Fruit fly (Drosophila melanogaster) S2 (cell line): Measurements from ENCODE around the gene TfIIEbeta.

Source experiments
- CG8478 ChIP-seq: fragments of >200 bp; optimal IDR thresholded peaks from 2 replicates; lab custom pipeline; 2018
- CTCF ChIP-seq, 2 experiments: fragments of >200 bp; optimal IDR thresholded peaks; 2 replicates each; lab custom pipeline; 2018

Gene TfIIEbeta

DNA sequence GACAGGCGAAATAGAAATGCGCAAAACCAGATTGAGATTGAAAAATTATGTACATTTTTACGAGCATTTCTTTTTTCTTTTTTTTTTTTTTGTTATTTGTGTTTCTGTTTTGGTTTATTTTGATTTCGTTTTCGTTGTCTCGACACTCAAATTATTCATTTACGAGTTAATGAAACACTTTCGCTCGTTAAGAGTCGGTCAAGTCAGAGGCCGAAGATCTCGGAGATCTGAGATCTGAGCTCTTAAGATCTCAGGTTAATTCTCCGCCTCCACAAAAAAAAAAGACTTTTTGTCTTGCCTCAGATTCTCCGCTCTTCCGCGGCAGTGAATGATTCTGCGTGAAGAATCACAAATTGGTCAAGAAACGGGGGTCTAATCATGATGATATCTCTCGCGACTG, 21.0 kb upstream of the TfIIEbeta start:
- TF ChIP-seq CG8478 (lab: Kevin White, UChicago), result no peak
- no peak for TF ChIP-seq CTCF (optimal IDR thresholded peaks at IDR 0.05; lab: Kevin White, UChicago)

DNA sequence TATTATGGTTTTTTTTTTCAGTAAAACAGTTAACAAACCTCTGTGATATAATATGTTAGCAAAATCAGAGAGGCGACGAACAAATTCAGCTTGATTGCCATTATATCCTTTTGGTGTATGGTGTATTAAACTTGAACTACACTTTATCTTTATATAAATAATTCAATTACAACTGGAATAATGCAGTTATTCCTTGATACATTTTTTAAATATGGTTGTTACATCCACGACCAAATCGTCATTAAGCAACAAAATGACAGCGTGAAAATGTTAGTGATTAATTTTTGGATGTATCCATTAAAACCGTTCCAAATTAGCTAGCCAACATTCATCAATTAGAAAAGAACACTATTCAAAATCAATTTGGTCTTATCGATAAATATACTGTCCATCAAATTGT, 19.4 kb upstream of the TfIIEbeta start, which contains the start of gene CG33764:
Gene CG33764 (minus strand): TSS at position 101 of the 400 bp plus-strand sequence.
- no peak for TF ChIP-seq CG8478 (lab: Kevin White, UChicago)
- TF ChIP-seq CTCF (optimal IDR thresholded peaks at IDR 0.05; lab: Kevin White, UChicago), result no peak

DNA sequence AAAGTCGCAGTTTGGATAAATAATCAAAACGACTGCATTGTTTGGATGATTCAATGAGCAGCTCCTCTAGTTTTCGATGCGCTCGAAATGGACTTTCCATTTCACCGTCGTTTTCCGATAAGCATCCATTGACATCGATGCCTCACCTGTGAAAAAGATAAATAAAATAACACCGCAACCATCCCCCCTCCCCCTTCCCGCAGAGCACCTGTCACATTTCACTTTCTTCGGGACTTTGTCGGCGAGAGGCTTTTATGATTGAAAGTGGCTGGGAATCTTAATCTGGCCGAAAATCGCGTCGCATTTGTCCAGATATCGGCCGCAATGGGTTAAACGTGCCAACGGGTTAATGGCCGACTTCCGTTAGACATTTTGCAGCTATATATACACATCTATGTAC, 17.6 kb upstream of the TfIIEbeta start:
- TF ChIP-seq CTCF (optimal IDR thresholded peaks at IDR 0.05; lab: Kevin White, UChicago) (no peak), CG8478 (lab: Kevin White, UChicago) (no peak)

DNA sequence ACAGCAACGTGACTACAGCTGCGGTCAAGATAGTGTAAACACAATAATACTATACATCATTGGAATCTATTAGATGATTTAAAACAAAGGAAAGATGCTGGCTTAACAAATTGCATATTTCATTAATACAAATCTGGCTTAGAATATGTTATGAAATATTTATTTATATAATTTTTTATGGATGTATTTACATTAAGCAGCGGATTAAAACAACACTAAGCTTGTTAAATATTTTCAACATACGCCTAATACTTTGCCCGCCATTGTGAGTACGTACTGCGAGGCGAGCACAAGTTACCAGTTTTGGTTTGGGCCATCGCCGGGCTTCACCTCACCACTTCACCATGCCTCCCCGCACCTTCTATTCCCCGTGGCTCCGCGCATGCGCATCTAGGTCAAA, 16.9 kb upstream of the TfIIEbeta start:
- no peak for TF ChIP-seq CG8478 (lab: Kevin White, UChicago)
- no peak for TF ChIP-seq CTCF (optimal IDR thresholded peaks at IDR 0.05; lab: Kevin White, UChicago)

DNA sequence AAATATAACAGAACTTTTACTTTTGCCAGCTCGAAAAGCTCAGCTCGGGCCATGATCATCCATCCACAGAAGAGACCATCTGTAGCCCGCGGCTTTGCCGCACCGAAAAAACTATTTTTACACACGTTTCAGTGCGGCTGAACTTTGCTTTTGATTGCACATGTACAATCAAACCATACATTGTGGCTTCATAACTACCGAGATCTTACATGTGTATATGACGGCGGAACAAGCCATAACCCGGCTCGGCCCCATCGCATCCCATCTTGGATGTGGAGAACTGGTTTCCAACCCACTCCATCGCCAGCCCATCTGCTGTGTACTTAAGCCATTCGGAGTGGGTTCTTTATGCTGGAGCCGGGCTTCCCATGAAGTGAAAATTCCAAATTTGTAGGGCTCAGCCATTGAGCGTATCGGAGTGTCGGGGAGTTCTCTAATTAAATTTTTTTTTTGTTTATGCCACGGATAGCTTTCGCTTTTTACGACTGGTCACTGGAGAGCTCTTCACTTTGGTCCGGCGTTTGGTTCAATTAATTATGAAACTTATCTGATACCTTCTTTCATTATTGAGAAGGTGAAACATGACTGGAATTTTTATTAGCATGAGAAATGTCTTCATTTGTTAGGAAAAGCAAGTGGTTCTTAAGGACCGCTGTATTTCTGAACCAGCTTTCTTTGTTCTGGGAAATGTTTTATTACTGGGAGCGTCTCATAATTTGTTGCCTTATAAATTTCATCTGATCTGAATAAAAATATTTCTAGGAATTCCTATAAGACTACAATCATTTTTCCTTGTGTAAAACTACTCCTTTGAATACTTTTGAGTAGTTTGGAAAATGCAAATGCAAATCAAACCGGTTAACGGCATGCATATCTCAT, 15.7 kb upstream of the TfIIEbeta start:
- TF ChIP-seq CTCF (optimal IDR thresholded peaks at IDR 0.05; lab: Kevin White, UChicago), result no peak
- no peak for TF ChIP-seq CG8478 (lab: Kevin White, UChicago)

DNA sequence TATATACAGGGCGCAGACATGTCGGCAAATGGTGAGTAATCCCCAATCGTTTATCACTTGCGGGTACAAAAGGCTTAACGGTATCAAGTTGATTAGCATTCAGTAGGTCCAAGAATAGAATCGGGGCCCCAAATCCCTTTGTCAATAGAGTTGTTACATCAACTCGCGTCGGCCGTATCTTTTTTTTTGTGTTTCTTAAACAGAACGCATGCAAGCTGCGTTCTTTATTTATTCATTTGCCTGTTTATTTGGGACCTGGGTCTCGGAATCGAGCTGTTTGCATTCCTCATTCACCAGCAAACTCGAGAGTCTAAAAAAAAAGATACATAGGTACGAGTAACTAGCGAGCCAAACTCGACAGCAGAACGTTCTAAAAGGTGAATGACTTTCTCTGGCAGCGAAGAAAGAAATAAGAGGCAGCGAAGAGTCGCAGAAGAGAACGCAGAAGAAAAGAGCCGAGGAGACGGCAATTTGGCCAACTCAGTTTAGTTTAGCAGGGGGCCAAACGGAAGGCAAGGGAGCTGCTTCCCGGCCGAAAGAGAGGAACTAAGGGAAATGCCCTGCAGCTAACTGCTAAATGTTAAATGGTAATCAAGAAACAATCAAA, 14.6 kb upstream of the TfIIEbeta start:
- TF ChIP-seq CTCF (optimal IDR thresholded peaks at IDR 0.05; lab: Kevin White, UChicago) (no peak), CG8478 (lab: Kevin White, UChicago) (no peak)

DNA sequence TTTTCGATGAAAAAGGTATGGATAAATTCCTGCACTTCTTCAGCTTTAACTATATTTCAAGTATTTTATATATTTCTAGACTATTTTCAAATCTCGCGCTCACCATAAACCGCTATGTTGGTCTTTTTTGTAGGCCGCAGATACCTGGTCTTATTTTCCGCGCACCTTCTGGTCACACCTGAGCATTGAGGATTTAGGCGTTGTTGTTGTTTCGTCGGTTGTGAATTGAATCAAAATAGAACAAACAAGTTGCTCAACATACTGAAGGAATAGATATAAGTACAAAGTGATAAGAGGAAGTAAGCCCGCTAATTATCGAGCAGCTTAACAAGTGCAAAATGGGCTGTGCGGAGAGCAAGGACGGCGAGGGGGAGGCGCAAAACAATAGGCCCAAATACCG, 9.0 kb upstream of the TfIIEbeta start, which contains the start of gene Ctl1:
Gene Ctl1 (plus strand): TSS at position 167 of the 400 bp plus-strand sequence.
- TF ChIP-seq CG8478 (lab: Kevin White, UChicago), result no peak
- no peak for TF ChIP-seq CTCF (optimal IDR thresholded peaks at IDR 0.05; lab: Kevin White, UChicago)

DNA sequence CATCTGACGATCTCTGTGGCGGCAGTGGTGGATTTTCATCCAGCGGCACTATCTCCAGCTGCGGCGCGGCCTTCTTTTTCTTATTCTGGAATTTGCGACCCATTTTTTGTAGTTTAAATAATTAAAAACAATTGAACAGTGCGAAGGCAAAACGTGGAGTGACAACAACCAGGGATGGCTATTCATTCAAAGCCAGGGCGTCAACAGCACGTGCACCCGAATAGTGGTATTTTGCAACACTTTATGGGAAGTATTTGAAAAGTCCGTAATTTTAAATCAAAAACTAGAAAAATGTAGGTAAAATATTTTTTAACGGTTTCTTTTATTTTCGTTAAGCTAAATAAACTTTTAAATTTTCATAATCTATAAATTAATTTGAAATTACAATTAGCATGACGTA, 4.2 kb upstream of the TfIIEbeta start, which contains the start of gene CG11583:
Gene CG11583 (minus strand): TSS at position 191 of the 400 bp plus-strand sequence.
- TF ChIP-seq CG8478 (lab: Kevin White, UChicago), result no peak
- TF ChIP-seq CTCF (optimal IDR thresholded peaks at IDR 0.05; lab: Kevin White, UChicago), result peak in 1 of 2 experiments; percentile 33

DNA sequence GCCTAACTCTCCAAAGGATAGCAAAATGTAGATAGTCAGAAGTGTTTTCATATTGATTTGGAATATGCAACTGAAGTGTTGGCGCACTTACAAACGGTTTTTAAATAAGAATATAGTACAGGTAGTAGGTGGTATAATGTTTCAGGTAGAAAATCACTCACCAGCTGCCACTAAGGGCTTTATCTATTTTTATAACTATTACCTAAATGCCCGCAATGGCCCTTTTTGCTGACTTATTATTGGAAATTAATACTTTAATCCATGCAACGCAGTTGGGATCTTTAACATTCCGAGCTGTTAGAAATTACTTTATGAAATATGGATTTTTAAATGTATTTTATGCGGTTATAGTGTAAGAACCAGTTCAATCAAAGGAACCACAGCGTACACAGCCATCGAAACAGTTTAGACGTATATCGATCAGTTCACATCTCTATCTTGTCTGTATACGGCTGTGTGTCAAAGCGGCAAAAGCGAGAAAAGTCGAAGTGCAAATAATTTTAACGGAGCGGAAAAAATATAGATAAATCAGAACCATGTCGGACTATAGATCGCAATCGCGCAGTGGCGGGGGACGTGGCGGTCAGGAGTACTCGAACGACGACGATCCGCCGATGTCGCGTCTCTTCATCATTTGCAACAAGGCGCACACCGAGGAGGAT, 3.3 kb upstream of the TfIIEbeta start, which contains the start of the genes srw and CG1316:
Gene srw (minus strand): TSS at position 51 of the 662 bp plus-strand sequence.
Gene CG1316 (plus strand): TSS at position 424 of the 662 bp plus-strand sequence.
- TF ChIP-seq CTCF (optimal IDR thresholded peaks at IDR 0.05; lab: Kevin White, UChicago) (peak in 1 of 2 experiments; percentile 12), CG8478 (lab: Kevin White, UChicago) (no peak)

DNA sequence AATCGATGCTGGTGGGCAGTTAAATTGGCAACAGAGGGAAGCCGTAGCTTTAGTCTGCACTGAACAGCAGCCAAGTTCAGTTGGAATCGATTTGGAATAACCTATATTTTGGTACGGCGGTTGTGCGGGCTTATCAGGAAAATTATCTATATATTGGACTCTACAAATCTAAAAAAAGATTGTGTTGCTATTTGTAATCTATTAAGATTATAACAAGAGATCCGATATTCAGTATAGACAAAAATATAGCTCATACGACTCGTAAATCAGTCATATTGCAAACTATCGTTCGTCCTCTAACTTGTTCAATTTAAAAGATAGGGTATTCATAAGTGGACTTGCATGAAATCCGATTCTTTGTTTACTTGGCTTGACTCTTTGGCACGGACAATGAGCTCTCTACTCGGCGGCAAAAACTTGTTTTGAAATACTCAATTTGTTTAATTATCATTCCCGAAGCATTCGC, 1.8 kb downstream of the TfIIEbeta start, which contains the start of gene Hexo1:
Gene Hexo1 (plus strand): TSS at position 51 of the 466 bp plus-strand sequence.
- TF ChIP-seq CG8478 (lab: Kevin White, UChicago) (no peak), CTCF (optimal IDR thresholded peaks at IDR 0.05; lab: Kevin White, UChicago) (no peak)

DNA sequence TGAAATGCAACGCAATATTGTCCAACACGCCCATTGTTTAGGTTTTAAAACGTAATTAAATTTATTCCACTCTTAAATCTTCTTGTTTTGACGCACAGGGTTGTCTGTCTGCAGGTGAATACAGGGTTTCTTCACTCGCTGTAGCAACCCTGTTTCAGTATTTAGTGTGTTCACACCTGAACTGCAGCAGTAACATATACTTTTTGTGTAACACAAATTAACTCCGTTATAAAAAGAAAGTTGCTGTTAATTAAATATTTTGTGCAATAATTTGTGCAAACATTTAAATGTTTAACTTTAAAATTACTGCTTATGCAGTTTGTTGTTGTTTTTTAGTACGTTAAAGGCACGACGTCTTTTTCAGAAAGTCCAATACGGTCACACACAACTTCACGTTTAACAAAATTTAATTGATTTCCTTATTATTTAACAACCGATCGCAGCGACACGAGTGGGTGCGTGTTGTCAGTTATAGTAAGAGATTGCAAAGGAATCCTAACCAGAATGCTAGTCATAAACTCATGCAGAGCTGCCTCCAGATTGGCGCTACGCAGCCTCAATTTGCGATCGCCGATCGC, 5.4 kb downstream of the TfIIEbeta start, which contains the start of the genes CG15012 and Fdx2:
Gene CG15012 (minus strand): TSS at position 127 of the 578 bp plus-strand sequence.
Gene Fdx2 (plus strand): TSS at position 363 of the 578 bp plus-strand sequence.
- TF ChIP-seq CG8478 (lab: Kevin White, UChicago) (no peak), CTCF (optimal IDR thresholded peaks at IDR 0.05; lab: Kevin White, UChicago) (no peak)

DNA sequence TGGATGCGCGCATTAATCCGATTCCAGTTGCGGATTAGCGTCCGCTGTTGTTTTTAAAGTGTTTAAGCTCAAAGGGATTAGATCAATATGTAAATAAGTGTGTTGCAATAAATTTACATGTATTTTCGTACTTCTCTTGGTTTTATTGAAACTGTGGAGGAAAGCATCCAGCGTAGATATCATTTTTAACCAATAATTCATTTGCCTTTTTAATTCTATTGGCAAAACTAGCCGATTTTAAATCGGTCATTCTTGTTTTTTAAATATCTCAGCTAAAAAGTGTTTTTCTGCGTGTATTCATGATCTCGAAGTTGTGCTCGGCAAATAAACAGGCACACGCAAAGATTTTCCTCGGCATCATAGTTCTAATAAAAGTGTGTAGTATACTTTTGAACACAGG, 6.5 kb downstream of the TfIIEbeta start:
- no peak for TF ChIP-seq CTCF (optimal IDR thresholded peaks at IDR 0.05; lab: Kevin White, UChicago)
- no peak for TF ChIP-seq CG8478 (lab: Kevin White, UChicago)

DNA sequence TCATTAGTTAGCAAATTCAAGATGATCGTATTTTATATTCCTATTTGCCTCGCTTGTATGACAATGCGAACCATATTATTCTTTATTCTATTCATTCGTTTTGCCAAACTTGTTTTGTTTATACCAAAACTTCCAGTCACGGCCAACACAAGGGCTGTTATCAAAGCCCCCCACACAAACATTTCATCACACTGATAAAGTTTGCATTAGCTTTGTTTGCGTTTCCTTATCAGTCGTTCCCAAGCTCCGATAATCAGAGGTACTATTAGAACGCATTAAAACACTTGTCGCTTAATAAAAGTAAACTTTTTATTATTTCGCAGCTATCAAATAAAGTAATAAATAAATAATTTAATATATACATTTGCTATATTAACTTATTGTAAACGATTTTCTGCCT, 6.9 kb downstream of the TfIIEbeta start:
- TF ChIP-seq CG8478 (lab: Kevin White, UChicago), result no peak
- TF ChIP-seq CTCF (optimal IDR thresholded peaks at IDR 0.05; lab: Kevin White, UChicago), result no peak

DNA sequence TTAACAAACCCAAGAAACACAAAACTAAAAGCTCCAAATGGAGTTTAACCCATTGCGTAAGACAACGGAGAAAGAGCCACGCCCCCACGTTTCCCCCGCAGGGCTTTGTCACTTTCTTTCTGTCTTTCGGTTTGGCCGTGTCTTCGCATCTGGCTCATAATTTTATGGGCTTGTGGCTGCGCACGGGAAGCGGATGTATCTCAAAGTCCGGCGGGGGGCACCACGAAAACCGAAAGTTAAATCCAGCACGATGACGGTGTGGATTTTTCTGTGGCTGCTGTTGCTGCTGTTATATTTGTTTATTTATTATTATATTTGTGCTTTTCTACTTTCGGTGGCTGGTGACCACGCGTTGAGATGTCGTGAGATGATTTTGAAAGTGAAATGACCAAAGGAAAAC, 9.9 kb downstream of the TfIIEbeta start:
- TF ChIP-seq CTCF (optimal IDR thresholded peaks at IDR 0.05; lab: Kevin White, UChicago) (no peak), CG8478 (lab: Kevin White, UChicago) (no peak)
